ENCODE assay signal across 1 fruit fly cellular context in genomic region chr3L:21275921-21276295, dm6.
TF ChIP-seq lines count a peak whose summit lies in the region.

No protein-coding gene starts in this region.

TF ChIP-seq in whole organism, embryonic, 481 proteins besides CTCF, POLR2A, EP300 and RAD21 (continued from another document):
- 0 out of 3 replicates have a peak, but pooled peaks have one; percentile 2 for TF ChIP-seq sr (GFP tag; IDR thresholded peaks at IDR 0.05; lab: Robert Waterston, UW)
- no peak for TF ChIP-seq pho (GFP tag; optimal IDR thresholded peaks at IDR 0.05; lab: Kevin White, UChicago)
- TF ChIP-seq abd-A (tag; optimal IDR thresholded peaks at IDR 0.05; lab: Kevin White, UChicago), result peak; percentile 4
- peak; percentile 98 for TF ChIP-seq exex (tag; optimal IDR thresholded peaks at IDR 0.05; lab: Kevin White, UChicago)
- TF ChIP-seq CG31441 (GFP tag; IDR thresholded peaks at IDR 0.05; lab: Robert Waterston, UW), result no peak
- TF ChIP-seq CG8281 (tag; optimal IDR thresholded peaks at IDR 0.05; lab: Kevin White, UChicago), result no peak
- no peak for TF ChIP-seq CG11398 (GFP tag; optimal IDR thresholded peaks at IDR 0.05; lab: Kevin White, UChicago)
- TF ChIP-seq CG4404 (GFP tag; IDR thresholded peaks at IDR 0.05; lab: Robert Waterston, UW), result no peak
- no peak for TF ChIP-seq sens-2 (GFP tag; IDR thresholded peaks at IDR 0.05; lab: Robert Waterston, UW)
- TF ChIP-seq CG34224 (GFP tag; IDR thresholded peaks at IDR 0.05; lab: Robert Waterston, UW; ENCODE audit: partially characterized antibody), result no peak
- no peak for TF ChIP-seq CG8089 (GFP tag; optimal IDR thresholded peaks at IDR 0.05; lab: Kevin White, UChicago)
- no peak for TF ChIP-seq mam (GFP tag; optimal IDR thresholded peaks at IDR 0.05; lab: Kevin White, UChicago)
- TF ChIP-seq emc (GFP tag; optimal IDR thresholded peaks at IDR 0.05; lab: Kevin White, UChicago), result no peak
- TF ChIP-seq CG10431 (GFP tag; optimal IDR thresholded peaks at IDR 0.05; lab: Kevin White, UChicago), result no peak
- no peak for TF ChIP-seq sc (optimal IDR thresholded peaks at IDR 0.05; lab: Kevin White, UChicago)
- TF ChIP-seq sc (GFP tag; optimal IDR thresholded peaks at IDR 0.05; lab: Kevin White, UChicago), result no peak
- no peak for TF ChIP-seq CG10543 (GFP tag; optimal IDR thresholded peaks at IDR 0.05; lab: Kevin White, UChicago)
- TF ChIP-seq gsb (GFP tag; IDR thresholded peaks at IDR 0.05; lab: Robert Waterston, UW), result no peak
- no peak for TF ChIP-seq CG14667 (GFP tag; IDR thresholded peaks at IDR 0.05; lab: Robert Waterston, UW)
- TF ChIP-seq eve (GFP tag; optimal IDR thresholded peaks at IDR 0.05; lab: Kevin White, UChicago), result no peak
- TF ChIP-seq NC2α (GFP tag; optimal IDR thresholded peaks at IDR 0.05; lab: Kevin White, UChicago), result no peak
- no peak for TF ChIP-seq CG11695 (GFP tag; IDR thresholded peaks at IDR 0.05; lab: Robert Waterston, UW)
- TF ChIP-seq shn (GFP tag; optimal IDR thresholded peaks at IDR 0.05; lab: Kevin White, UChicago), result no peak
- TF ChIP-seq grau (tag; optimal IDR thresholded peaks at IDR 0.05; lab: Kevin White, UChicago), result no peak
- no peak for TF ChIP-seq Dfd (GFP tag; optimal IDR thresholded peaks at IDR 0.05; lab: Kevin White, UChicago)
- no peak for TF ChIP-seq H15 (GFP tag; IDR thresholded peaks at IDR 0.05; lab: Robert Waterston, UW)
- TF ChIP-seq pzg (GFP tag; optimal IDR thresholded peaks at IDR 0.05; lab: Kevin White, UChicago), result no peak
- 0 out of 2 replicates have a peak, but pooled peaks have one; percentile 14 for TF ChIP-seq CG42726 (GFP tag; IDR thresholded peaks at IDR 0.05; lab: Robert Waterston, UW; ENCODE audit: partially characterized antibody)
- TF ChIP-seq Hr51 (GFP tag; optimal IDR thresholded peaks at IDR 0.05; lab: Kevin White, UChicago), result no peak
- peak; percentile 65 for TF ChIP-seq Med (GFP tag; lab: Kevin White, UChicago)
- TF ChIP-seq Bgb (GFP tag; IDR thresholded peaks at IDR 0.05; lab: Robert Waterston, UW; ENCODE audit: partially characterized antibody), result no peak
- no peak for TF ChIP-seq dm (GFP tag; optimal IDR thresholded peaks at IDR 0.05; lab: Kevin White, UChicago)
- TF ChIP-seq CG11085 (GFP tag; IDR thresholded peaks at IDR 0.05; lab: Robert Waterston, UW), result no peak
- no peak for TF ChIP-seq peb (GFP tag; IDR thresholded peaks at IDR 0.05; lab: Robert Waterston, UW)
- TF ChIP-seq pan (optimal IDR thresholded peaks at IDR 0.05; lab: Kevin White, UChicago), result no peak
- TF ChIP-seq pan (GFP tag; optimal IDR thresholded peaks at IDR 0.05 in 1 of 2, IDR thresholded peaks at IDR 0.05 in 1 of 2), result peak in 1 of 2 experiments; percentile 19
- TF ChIP-seq crc (GFP tag; optimal IDR thresholded peaks at IDR 0.05; lab: Kevin White, UChicago), result no peak
- 0 out of 3 replicates have a peak, but pooled peaks have one; percentile 38 for TF ChIP-seq vnd (GFP tag; IDR thresholded peaks at IDR 0.05; lab: Robert Waterston, UW; ENCODE audit: partially characterized antibody)
- TF ChIP-seq CG17568 (GFP tag; optimal IDR thresholded peaks at IDR 0.05; lab: Kevin White, UChicago), result no peak
- no peak for TF ChIP-seq scrt (GFP tag; optimal IDR thresholded peaks at IDR 0.05; lab: Kevin White, UChicago)
- no peak for TF ChIP-seq CG7372 (GFP tag; IDR thresholded peaks at IDR 0.05; lab: Robert Waterston, UW)
- no peak for TF ChIP-seq odd (GFP tag; optimal IDR thresholded peaks at IDR 0.05; lab: Kevin White, UChicago)
- TF ChIP-seq kni (GFP tag; optimal IDR thresholded peaks at IDR 0.05; lab: Kevin White, UChicago), result no peak
- peak; percentile 61 for TF ChIP-seq CG34376 (GFP tag; optimal IDR thresholded peaks at IDR 0.05; lab: Kevin White, UChicago)
- TF ChIP-seq Hey (tag; optimal IDR thresholded peaks at IDR 0.05; lab: Kevin White, UChicago), result peak; percentile 59
- TF ChIP-seq Jarid2 (GFP tag; optimal IDR thresholded peaks at IDR 0.05; lab: Kevin White, UChicago), result no peak
- TF ChIP-seq psq (GFP tag; optimal IDR thresholded peaks at IDR 0.05; lab: Kevin White, UChicago), result no peak
- TF ChIP-seq CG7745 (tag; optimal IDR thresholded peaks at IDR 0.05; lab: Kevin White, UChicago), result no peak
- no peak for TF ChIP-seq CG9215 (GFP tag; IDR thresholded peaks at IDR 0.05; lab: Robert Waterston, UW)
- no peak for TF ChIP-seq D19A (tag; optimal IDR thresholded peaks at IDR 0.05; lab: Kevin White, UChicago)
- peak; percentile 45 for TF ChIP-seq CG12769 (tag; optimal IDR thresholded peaks at IDR 0.05; lab: Kevin White, UChicago)
- no peak for TF ChIP-seq CG17912 (GFP tag; optimal IDR thresholded peaks at IDR 0.05; lab: Kevin White, UChicago)
- no peak for TF ChIP-seq fd3F (GFP tag; optimal IDR thresholded peaks at IDR 0.05; lab: Kevin White, UChicago)
- TF ChIP-seq CG32767 (GFP tag; IDR thresholded peaks at IDR 0.05; lab: Robert Waterston, UW), result no peak
- TF ChIP-seq gsb-n (tag; optimal IDR thresholded peaks at IDR 0.05; lab: Kevin White, UChicago), result no peak
- no peak for TF ChIP-seq CG11093 (GFP tag; IDR thresholded peaks at IDR 0.05; lab: Robert Waterston, UW)
- no peak for TF ChIP-seq crp (GFP tag; optimal IDR thresholded peaks at IDR 0.05; lab: Kevin White, UChicago)
- TF ChIP-seq cwo (GFP tag; optimal IDR thresholded peaks at IDR 0.05; lab: Kevin White, UChicago), result peak; percentile 96
- no peak for TF ChIP-seq CG7786 (GFP tag; optimal IDR thresholded peaks at IDR 0.05; lab: Kevin White, UChicago)
